Worm (Caenorhabditis elegans) whole organism, L1 larva: ENCODE data around the gene T11F9.10.

Experiments used
- ets-5 ChIP-seq: fragments of 200-800 bp; sonication (Bioruptor generic); IDR thresholded peaks from 2 replicates; pipeline ENCODE4 v1.3.6; 2022; ENCODE audit warnings: missing genetic modification characterization, missing compliant biosample characterization
- fkh-10 ChIP-seq: sonication (generic microtip); optimal IDR thresholded peaks from 2 replicates; lab custom pipeline; 2017; ENCODE audit warnings: missing biosample characterization, missing genetic modification reagents, missing genetic modification characterization
- lin-15B ChIP-seq: fragments of 150-350 bp; sonication (generic microtip); optimal IDR thresholded peaks from 3 replicates; lab custom pipeline; 2014; ENCODE audit warnings: missing biosample characterization, missing genetic modification characterization
- lsy-2 ChIP-seq, 2 experiments: fragments of 150-350 bp; optimal IDR thresholded peaks; 2 replicates each; lab custom pipeline; 2014; ENCODE audit warnings: missing biosample characterization in 2 of 2, missing genetic modification characterization in 2 of 2
- mef-2 ChIP-seq: fragments of 150-350 bp; optimal IDR thresholded peaks from 2 replicates; lab custom pipeline; 2014; ENCODE audit warnings: missing biosample characterization, missing genetic modification characterization
- nhr-28 ChIP-seq: fragments of 150-350 bp; optimal IDR thresholded peaks from 2 replicates; lab custom pipeline; 2014; ENCODE audit warnings: missing biosample characterization, missing genetic modification characterization
- nhr-77 ChIP-seq: fragments of 150-350 bp; optimal IDR thresholded peaks from 2 replicates; lab custom pipeline; 2014; ENCODE audit warnings: missing biosample characterization, missing genetic modification characterization
- rnt-1 ChIP-seq: sonication (generic microtip); optimal IDR thresholded peaks from 2 replicates; lab custom pipeline; 2016; ENCODE audit warnings: mild to moderate bottlenecking, missing genetic modification characterization, moderate library complexity, missing compliant biosample characterization

- TF ChIP-seq nhr-77 (tag; lab: Kevin White, UChicago) (no peak), mef-2 (tag; lab: Kevin White, UChicago) (no peak), nhr-28 (tag; lab: Kevin White, UChicago) (no peak), lsy-2 (tag; optimal IDR thresholded peaks at IDR 0.05; lab: Kevin White, UChicago) (no peak), fkh-10 (GFP tag; lab: Kevin White, UChicago) (no peak), lin-15B (no peak), rnt-1 (tag; lab: Kevin White, UChicago) (no peak), ets-5 (GFP tag; lab: Robert Waterston, UW) (no peak)
Observed at ce11 chrV:11488288-11488687, 1.5 kb downstream of the T11F9.10 start.
